Worm (Caenorhabditis elegans) whole organism, midembryonic: ENCODE data around the gene nspb-12.

Experiments used
- T22C8.4 ChIP-seq: fragments of 200-800 bp; sonication (Bioruptor generic); IDR thresholded peaks from 2 replicates; pipeline ENCODE4 v1.3.6; 2022; ENCODE audit warnings: missing genetic modification characterization, missing compliant biosample characterization
- cog-1 ChIP-seq: sonication (generic microtip); optimal IDR thresholded peaks from 2 replicates; lab custom pipeline; 2016; ENCODE audit warnings: missing genetic modification characterization, missing compliant biosample characterization
- flt-1 ChIP-seq: fragments of 200-800 bp; sonication (Bioruptor generic); IDR thresholded peaks from 2 replicates; pipeline ENCODE4 v1.3.6; 2022; ENCODE audit warnings: missing genetic modification characterization, missing compliant biosample characterization
- klf-2 ChIP-seq: fragments of 200-800 bp; sonication (Bioruptor generic); conservative IDR thresholded peaks from 2 replicates; pipeline ENCODE4 v1.3.6; 2022; ENCODE audit warnings: missing genetic modification reagents, missing genetic modification characterization, missing compliant biosample characterization
- med-1 ChIP-seq: sonication (generic microtip); optimal IDR thresholded peaks from 2 replicates; lab custom pipeline; 2017; ENCODE audit warnings: missing genetic modification characterization, mild to moderate bottlenecking, missing compliant biosample characterization, antibody characterized with exemption, missing genetic modification reagents; ENCODE audit not compliant: insufficient read depth
- ref-1 ChIP-seq: fragments of 200-800 bp; sonication (Bioruptor generic); conservative IDR thresholded peaks from 2 replicates; pipeline ENCODE4 v1.3.6; 2022; ENCODE audit warnings: missing genetic modification reagents, missing genetic modification characterization, missing compliant biosample characterization
- tab-1 ChIP-seq: fragments of 200-800 bp; sonication (Bioruptor generic); IDR thresholded peaks from 2 replicates; pipeline ENCODE4 v1.3.6; 2022; ENCODE audit warnings: missing genetic modification characterization, missing compliant biosample characterization
- ztf-23 ChIP-seq: fragments of 200-800 bp; sonication (Bioruptor generic); IDR thresholded peaks from 2 replicates; pipeline ENCODE4 v1.3.6; 2022; ENCODE audit warnings: missing genetic modification reagents, missing genetic modification characterization, missing compliant biosample characterization
- ztf-29 ChIP-seq: fragments of 200-800 bp; sonication (Bioruptor generic); IDR thresholded peaks from 2 replicates; pipeline ENCODE4 v1.3.6; 2022; ENCODE audit warnings: missing genetic modification reagents, missing genetic modification characterization, missing compliant biosample characterization

The nspb-12 gene

ce11 chrIII:5599958-5600357 is 31.4 kb upstream of the nspb-12 start, which contains the start of gene wdr-37:
Gene wdr-37, minus strand, starts transcription at chrIII:5600058.
- TF ChIP-seq ztf-23 (GFP tag; lab: Robert Waterston, UW), result no peak
- no peak for TF ChIP-seq ztf-29 (GFP tag; lab: Robert Waterston, UW)
- TF ChIP-seq cog-1 (tag; lab: Kevin White, UChicago), result no peak
- TF ChIP-seq ref-1 (GFP tag; lab: Robert Waterston, UW), result no peak
- TF ChIP-seq med-1 (GFP tag; lab: Kevin White, UChicago), result no peak
- TF ChIP-seq flt-1 (GFP tag; lab: Robert Waterston, UW), result no peak

- TF ChIP-seq tab-1 (GFP tag; lab: Robert Waterston, UW) (no peak), ref-1 (GFP tag; lab: Robert Waterston, UW) (no peak), med-1 (GFP tag; lab: Kevin White, UChicago) (no peak), ztf-29 (GFP tag; lab: Robert Waterston, UW) (no peak), cog-1 (tag; lab: Kevin White, UChicago) (no peak), ztf-23 (GFP tag; lab: Robert Waterston, UW) (no peak), klf-2 (GFP tag; lab: Robert Waterston, UW) (no peak), T22C8.4 (GFP tag; lab: Robert Waterston, UW) (no peak), flt-1 (GFP tag; lab: Robert Waterston, UW) (no peak)
Measured at ce11 chrIII:5595445-5595844, 26.9 kb upstream of the nspb-12 start, which contains the start of gene ced-6. Gene ced-6, plus strand, starts transcription at chrIII:5595771.

ce11 chrIII:5594350-5594749 is 25.8 kb upstream of the nspb-12 start:
- no peak for TF ChIP-seq med-1 (GFP tag; lab: Kevin White, UChicago)
- TF ChIP-seq ztf-29 (GFP tag; lab: Robert Waterston, UW), result no peak
- no peak for TF ChIP-seq klf-2 (GFP tag; lab: Robert Waterston, UW)
- no peak for TF ChIP-seq tab-1 (GFP tag; lab: Robert Waterston, UW)
- no peak for TF ChIP-seq ref-1 (GFP tag; lab: Robert Waterston, UW)
- no peak for TF ChIP-seq ztf-23 (GFP tag; lab: Robert Waterston, UW)
- TF ChIP-seq T22C8.4 (GFP tag; lab: Robert Waterston, UW), result no peak
- TF ChIP-seq cog-1 (tag; lab: Kevin White, UChicago), result no peak
- no peak for TF ChIP-seq flt-1 (GFP tag; lab: Robert Waterston, UW)

- TF ChIP-seq klf-2 (GFP tag; lab: Robert Waterston, UW), result no peak
- no peak for TF ChIP-seq ztf-29 (GFP tag; lab: Robert Waterston, UW)
- TF ChIP-seq tab-1 (GFP tag; lab: Robert Waterston, UW), result no peak
- TF ChIP-seq ztf-23 (GFP tag; lab: Robert Waterston, UW), result 0 out of 2 replicates have a peak, but pooled peaks have one; percentile 39
- TF ChIP-seq med-1 (GFP tag; lab: Kevin White, UChicago), result no peak
- TF ChIP-seq ref-1 (GFP tag; lab: Robert Waterston, UW), result no peak
Measured at ce11 chrIII:5591668-5592149, 23.1 kb upstream of the nspb-12 start, which contains the start of the genes ddx-15 and ucr-1. Gene ddx-15, minus strand, starts transcription at chrIII:5591718. Gene ucr-1, plus strand, starts transcription at chrIII:5592135.

ce11 chrIII:5588746-5589145 is 20.2 kb upstream of the nspb-12 start:
- TF ChIP-seq flt-1 (GFP tag; lab: Robert Waterston, UW) (no peak), T22C8.4 (GFP tag; lab: Robert Waterston, UW) (no peak), klf-2 (GFP tag; lab: Robert Waterston, UW) (no peak), cog-1 (tag; lab: Kevin White, UChicago) (no peak), ztf-29 (GFP tag; lab: Robert Waterston, UW) (no peak), tab-1 (GFP tag; lab: Robert Waterston, UW) (no peak), ztf-23 (GFP tag; lab: Robert Waterston, UW) (no peak), ref-1 (GFP tag; lab: Robert Waterston, UW) (no peak), med-1 (GFP tag; lab: Kevin White, UChicago) (no peak)

- no peak for TF ChIP-seq cog-1 (tag; lab: Kevin White, UChicago)
- 0 out of 2 replicates have a peak, but pooled peaks have one; percentile 44 for TF ChIP-seq flt-1 (GFP tag; lab: Robert Waterston, UW)
- TF ChIP-seq tab-1 (GFP tag; lab: Robert Waterston, UW), result no peak
Measured at ce11 chrIII:5586925-5587324, 18.3 kb upstream of the nspb-12 start, which contains the start of gene F56D2.2. Gene F56D2.2, plus strand, starts transcription at chrIII:5587263.

- no peak for TF ChIP-seq T22C8.4 (GFP tag; lab: Robert Waterston, UW)
- no peak for TF ChIP-seq ztf-23 (GFP tag; lab: Robert Waterston, UW)
- TF ChIP-seq cog-1 (tag; lab: Kevin White, UChicago), result no peak
- no peak for TF ChIP-seq med-1 (GFP tag; lab: Kevin White, UChicago)
- TF ChIP-seq tab-1 (GFP tag; lab: Robert Waterston, UW), result no peak
- TF ChIP-seq ztf-29 (GFP tag; lab: Robert Waterston, UW), result no peak
- TF ChIP-seq flt-1 (GFP tag; lab: Robert Waterston, UW), result no peak
- no peak for TF ChIP-seq ref-1 (GFP tag; lab: Robert Waterston, UW)
- TF ChIP-seq klf-2 (GFP tag; lab: Robert Waterston, UW), result no peak
Measured at ce11 chrIII:5585711-5586110, 17.1 kb upstream of the nspb-12 start.

ce11 chrIII:5584647-5585046 is 16.1 kb upstream of the nspb-12 start, which contains the start of gene F56D2.3:
Gene F56D2.3, plus strand, starts transcription at chrIII:5584947.
- TF ChIP-seq klf-2 (GFP tag; lab: Robert Waterston, UW), result no peak
- TF ChIP-seq ztf-23 (GFP tag; lab: Robert Waterston, UW), result no peak
- no peak for TF ChIP-seq T22C8.4 (GFP tag; lab: Robert Waterston, UW)
- TF ChIP-seq cog-1 (tag; lab: Kevin White, UChicago), result no peak
- no peak for TF ChIP-seq flt-1 (GFP tag; lab: Robert Waterston, UW)
- no peak for TF ChIP-seq ref-1 (GFP tag; lab: Robert Waterston, UW)

ce11 chrIII:5582766-5583165 is 14.2 kb upstream of the nspb-12 start, which contains the start of the genes F56D2.8 and uev-2:
Gene F56D2.8, minus strand, starts transcription at chrIII:5582866.
Gene uev-2, plus strand, starts transcription at chrIII:5583125.
- TF ChIP-seq ref-1 (GFP tag; lab: Robert Waterston, UW) (no peak), flt-1 (GFP tag; lab: Robert Waterston, UW) (no peak), tab-1 (GFP tag; lab: Robert Waterston, UW) (no peak), cog-1 (tag; lab: Kevin White, UChicago) (no peak), med-1 (GFP tag; lab: Kevin White, UChicago) (no peak), T22C8.4 (GFP tag; lab: Robert Waterston, UW) (no peak), klf-2 (GFP tag; lab: Robert Waterston, UW) (no peak), ztf-23 (GFP tag; lab: Robert Waterston, UW) (no peak), ztf-29 (GFP tag; lab: Robert Waterston, UW) (no peak)
